Worm (Caenorhabditis elegans) whole organism, L4/young adult: ENCODE results near the gene wip-1.
A peak's percentile ranks its signal among the peaks of the same experiment; 100 is the strongest.
"Not testable (repeated sequence)": the region's sequence is repeated elsewhere in the genome, so short reads cannot be mapped to it uniquely, and the experiment has no call there.

Source experiments
- W03F9.2 ChIP-seq: fragments of 150-350 bp; optimal IDR thresholded peaks from 2 replicates; lab custom pipeline; 2014; ENCODE audit warnings: missing biosample characterization, missing genetic modification characterization
- dao-5 ChIP-seq: sonication (generic microtip); optimal IDR thresholded peaks from 2 replicates; lab custom pipeline; 2016; ENCODE audit warnings: missing genotype, missing genetic modification characterization, moderate library complexity, missing compliant biosample characterization
- him-1 ChIP-seq: sonication (generic microtip); optimal IDR thresholded peaks from 2 replicates; lab custom pipeline; 2016; ENCODE audit warnings: missing genotype, missing genetic modification reagents, missing genetic modification characterization, missing compliant biosample characterization

wip-1 gene

ce11 chrIII:5042112-5042511 lies 23.7 kb downstream of the wip-1 start, which contains the start of gene nlp-43:
TSS of gene nlp-43 (plus strand) at chrIII:5042412.
- TF ChIP-seq W03F9.2 (no peak), dao-5 (tag; lab: Kevin White, UChicago) (no peak), him-1 (tag; lab: Kevin White, UChicago) (no peak)

DNA sequence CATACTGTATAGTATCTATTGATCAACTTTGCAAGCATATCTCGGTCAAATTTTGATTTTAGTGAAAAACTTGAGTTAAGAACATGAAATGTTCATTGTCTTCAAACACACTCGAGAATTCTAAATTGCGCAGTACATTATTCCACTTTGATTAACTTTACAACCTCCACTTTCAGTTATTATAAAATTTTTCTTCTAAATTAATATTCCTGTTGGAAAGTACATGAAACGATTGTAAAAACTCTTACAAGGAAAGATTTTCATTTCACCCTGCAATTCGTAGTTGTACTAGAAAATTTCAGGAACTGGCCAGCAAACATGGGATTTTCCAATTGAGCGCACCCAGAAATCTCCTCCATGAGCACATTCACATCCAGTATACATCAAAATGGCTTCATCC lies 26.3 kb downstream of the wip-1 start, which contains the start of gene C45G9.14:
C45G9.14 (plus strand) TSS at position 301 of the 400 bp plus-strand sequence.
- no peak for TF ChIP-seq him-1 (tag; lab: Kevin White, UChicago)
- TF ChIP-seq W03F9.2, result no peak
- TF ChIP-seq dao-5 (tag; lab: Kevin White, UChicago), result no peak

- TF ChIP-seq him-1 (tag; lab: Kevin White, UChicago), result no peak
- TF ChIP-seq W03F9.2, result peak; percentile 55
- TF ChIP-seq dao-5 (tag; lab: Kevin White, UChicago), result no peak
Measured at ce11 chrIII:5047175-5047574, 28.7 kb downstream of the wip-1 start, which contains the start of gene txbp-3. TSS of gene txbp-3 (minus strand) at chrIII:5047459.

DNA sequence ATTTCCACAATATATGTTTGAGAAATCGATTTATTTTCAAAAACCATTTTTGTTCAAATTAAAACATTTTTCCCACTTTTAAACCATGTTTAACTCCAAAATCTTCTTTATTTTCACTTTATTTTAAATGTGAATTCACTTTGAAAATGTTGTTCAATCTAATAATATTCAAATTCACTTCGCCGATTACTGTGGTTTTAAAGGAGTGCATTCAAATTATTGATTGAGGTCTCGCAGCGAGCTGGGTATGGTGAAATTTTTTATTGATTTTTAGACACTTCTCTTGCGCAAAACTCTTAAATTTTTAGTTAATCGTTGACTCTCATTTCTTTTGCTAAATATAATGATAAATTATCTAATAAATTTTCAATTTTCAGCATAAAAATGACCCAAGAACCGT lies 29.3 kb downstream of the wip-1 start, which contains the start of gene C45G9.5:
C45G9.5 (plus strand) TSS at position 378 of the 400 bp plus-strand sequence.
- TF ChIP-seq W03F9.2, result no peak
- TF ChIP-seq dao-5 (tag; lab: Kevin White, UChicago), result no peak
- TF ChIP-seq him-1 (tag; lab: Kevin White, UChicago), result no peak

DNA sequence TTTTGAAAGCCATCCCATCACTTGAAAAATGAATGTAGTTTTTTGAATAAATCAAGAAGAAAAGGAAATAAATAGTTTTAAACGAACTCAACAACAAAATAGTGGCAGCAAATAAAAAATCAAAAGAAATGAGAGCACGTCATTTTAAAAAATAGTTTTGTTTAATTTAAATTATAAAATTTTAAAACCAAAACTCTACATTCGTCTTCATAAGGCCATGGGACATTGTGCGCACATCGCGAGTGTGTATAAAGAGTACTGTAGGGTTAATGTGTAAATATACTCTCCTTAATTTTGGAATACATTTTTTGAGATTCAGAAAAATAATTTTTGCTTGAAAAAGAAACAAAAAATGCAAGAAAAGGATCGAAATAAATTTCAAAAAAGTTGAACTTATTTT lies 33.5 kb downstream of the wip-1 start, which contains the start of gene C45G9.15:
C45G9.15 (minus strand) TSS at position 101 of the 400 bp plus-strand sequence.
- TF ChIP-seq W03F9.2 (no peak), him-1 (tag; lab: Kevin White, UChicago) (no peak), dao-5 (tag; lab: Kevin White, UChicago) (no peak)

- TF ChIP-seq him-1 (tag; lab: Kevin White, UChicago), result no peak
- no peak for TF ChIP-seq W03F9.2
- TF ChIP-seq dao-5 (tag; lab: Kevin White, UChicago), result no peak
Measured at ce11 chrIII:5053541-5053940, 35.1 kb downstream of the wip-1 start, which contains the start of gene C45G9.8. TSS of gene C45G9.8 (minus strand) at chrIII:5053641.

DNA sequence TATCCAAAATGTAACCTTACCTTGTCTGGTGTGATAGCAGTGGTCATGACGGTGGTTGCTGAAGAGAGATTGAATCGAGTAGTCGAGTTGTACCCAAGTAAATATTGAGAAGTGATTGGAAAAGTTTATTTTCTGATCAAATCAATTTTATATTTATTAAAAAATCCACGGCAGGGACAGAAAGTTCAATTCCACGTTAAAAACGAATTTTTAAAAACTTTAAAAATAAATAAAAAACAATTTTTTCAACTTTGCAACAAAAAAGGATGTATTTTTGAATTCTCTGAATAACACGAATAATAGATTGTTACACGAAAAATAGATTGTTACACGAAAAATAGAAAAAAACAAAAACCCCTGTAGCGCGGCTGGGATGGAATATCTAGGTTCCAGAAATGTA lies 37.3 kb downstream of the wip-1 start, which contains the start of gene C45G9.9:
C45G9.9 (minus strand) TSS at position 101 of the 400 bp plus-strand sequence.
- TF ChIP-seq him-1 (tag; lab: Kevin White, UChicago); W03F9.2; dao-5 (tag; lab: Kevin White, UChicago): not testable (repeated sequence)

DNA sequence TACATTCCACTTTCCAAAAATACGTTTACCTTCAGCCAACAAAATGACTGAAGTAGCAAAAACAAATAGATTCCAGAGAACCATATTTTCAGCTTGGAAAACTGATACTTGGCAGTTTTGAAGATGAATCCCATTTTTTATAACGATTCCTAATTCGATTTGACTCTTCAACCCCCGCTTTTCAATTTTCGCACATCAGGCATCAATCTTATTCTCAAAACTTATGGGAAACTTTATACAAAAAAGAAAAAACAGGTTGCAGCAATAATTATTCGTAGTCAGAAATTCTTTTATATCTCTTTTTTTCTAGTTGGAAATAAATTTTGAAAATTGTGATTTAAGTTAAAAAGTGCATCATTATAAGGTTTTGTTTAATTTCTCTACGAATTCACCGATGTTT lies 43.4 kb downstream of the wip-1 start, which contains the start of gene C45G9.10:
C45G9.10 (minus strand) TSS at position 101 of the 400 bp plus-strand sequence.
- no peak for TF ChIP-seq W03F9.2

DNA sequence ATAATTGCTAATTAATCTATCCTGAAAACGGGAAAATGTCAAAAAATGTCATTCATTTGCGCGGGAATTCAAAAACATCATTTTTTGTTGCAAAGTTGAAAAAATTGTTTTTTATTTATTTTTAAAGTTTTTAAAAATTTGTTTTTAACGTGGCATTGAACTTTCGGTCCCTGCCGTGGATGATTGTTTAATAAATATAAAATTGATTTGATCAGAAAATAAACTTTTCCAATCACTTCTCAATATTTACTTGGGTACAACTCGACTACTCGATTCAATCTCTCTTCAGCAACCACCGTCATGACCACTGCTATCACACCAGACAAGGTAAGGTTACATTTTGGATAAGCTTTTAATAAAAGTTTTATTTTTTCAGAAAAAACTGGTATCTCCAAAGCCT lies 44.0 kb downstream of the wip-1 start, which contains the start of gene C45G9.4:
C45G9.4 (plus strand) TSS at position 301 of the 400 bp plus-strand sequence.
- TF ChIP-seq dao-5 (tag; lab: Kevin White, UChicago); him-1 (tag; lab: Kevin White, UChicago); W03F9.2: not testable (repeated sequence)

- TF ChIP-seq dao-5 (tag; lab: Kevin White, UChicago) (no peak), W03F9.2 (peak; percentile 40), him-1 (tag; lab: Kevin White, UChicago) (peak; percentile 59)
Measured at ce11 chrIII:5068675-5069233, 50.3 kb downstream of the wip-1 start, which contains the start of the genes C45G9.11 and C45G9.2. TSS of gene C45G9.11 (minus strand) at chrIII:5068725. TSS of gene C45G9.2 (plus strand) at chrIII:5069066.
